Fruit fly (Drosophila melanogaster): ENCODE data around the gene kto.

DNA sequence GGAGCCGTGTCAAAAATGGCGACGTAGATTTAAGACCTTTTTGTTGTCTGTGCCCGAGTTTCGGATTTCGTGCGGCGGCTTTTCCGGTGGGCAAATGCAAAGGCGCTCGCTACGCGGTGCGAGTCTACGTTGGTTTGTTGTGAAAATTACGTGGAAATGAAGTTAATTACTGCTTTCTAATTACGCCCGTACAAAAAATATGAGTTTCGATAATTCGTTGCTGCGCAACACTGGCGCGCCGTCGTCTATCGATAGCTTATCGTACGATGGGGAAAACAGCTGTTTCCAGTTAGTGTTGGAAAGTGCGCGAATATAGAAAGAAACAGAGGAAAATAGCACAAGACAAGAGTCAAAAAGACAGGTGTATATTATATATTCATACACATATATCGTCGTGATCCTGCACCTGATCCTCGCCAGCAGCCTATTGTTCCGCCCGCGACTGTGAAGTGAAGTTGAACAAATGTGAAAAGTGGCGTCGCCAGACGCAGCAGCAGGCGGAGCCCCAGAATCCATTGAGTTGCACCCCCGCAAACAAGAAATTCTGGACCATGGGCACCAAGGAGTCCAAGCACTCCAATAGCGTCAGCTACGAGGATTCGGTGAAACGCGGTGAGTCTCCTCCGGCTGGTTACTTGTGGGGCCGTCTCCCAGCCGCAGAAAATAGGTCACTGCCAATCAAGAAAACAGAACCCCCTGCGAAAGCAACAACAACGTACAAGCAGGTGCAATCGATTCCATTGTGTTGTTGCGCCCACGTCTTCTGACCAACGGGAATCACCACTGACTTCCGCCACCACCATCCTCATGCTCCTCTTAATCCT is 34.6 kb downstream of the kto start, which contains the start of the genes Rab8 and Usp32:
- TF ChIP-seq tna (GFP tag; IDR thresholded peaks at IDR 0.05; ENCODE audit: partially characterized antibody) (peak; percentile 60), CG1792 (GFP tag; optimal IDR thresholded peaks at IDR 0.05) (peak; percentile 29), sim (GFP tag; IDR thresholded peaks at IDR 0.05) (no peak), slbo (GFP tag; IDR thresholded peaks at IDR 0.05) (peak; percentile 71), Spps (tag; optimal IDR thresholded peaks at IDR 0.05) (no peak), CG1647 (GFP tag; optimal IDR thresholded peaks at IDR 0.05) (peak; percentile 73)

Measured in whole organism, embryonic.